Fruit fly (Drosophila melanogaster): Measurements from ENCODE around the gene CG13937.

CG13937 gene

DNA sequence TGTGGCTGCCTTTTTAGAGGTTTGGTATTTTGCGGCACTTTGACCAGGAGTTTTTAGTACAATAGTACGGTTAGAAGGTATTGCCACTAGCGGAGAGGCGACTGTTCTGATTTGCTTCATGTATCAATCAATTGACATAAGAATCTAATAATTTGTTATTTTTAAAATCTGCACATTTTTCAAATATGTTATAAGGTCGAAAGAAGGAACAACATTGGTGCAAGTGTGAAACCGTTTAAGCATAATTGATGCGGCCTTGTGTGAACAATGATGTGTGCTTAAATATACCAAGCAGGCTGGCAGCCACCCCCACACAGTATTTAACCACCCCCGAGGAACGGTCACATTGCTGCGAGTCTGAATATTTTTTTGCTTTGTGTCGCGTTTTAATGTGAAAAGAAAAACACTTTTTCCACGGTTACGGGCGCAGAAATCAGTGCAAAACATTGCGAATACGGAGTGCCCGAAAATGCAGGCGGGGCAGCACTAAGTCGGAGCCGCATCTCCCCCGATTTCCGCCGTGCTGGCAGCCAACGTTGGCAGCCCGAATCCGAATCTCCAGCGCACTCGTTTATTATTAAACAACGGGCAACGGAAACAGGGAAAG lies 17.6 kb downstream of the CG13937 start, which contains the start of the genes HBS1 and CG12025 (continued):
- TF ChIP-seq Kr (GFP tag; optimal IDR thresholded peaks at IDR 0.05) (no peak), HLH3B (GFP tag; IDR thresholded peaks at IDR 0.05) (peak; percentile 27; the same call in 1 of the 2 replicates), CG13287 (GFP tag; IDR thresholded peaks at IDR 0.05; ENCODE audit: partially characterized antibody) (no peak; the same call in 1 of the 2 replicates), CG17568 (GFP tag; optimal IDR thresholded peaks at IDR 0.05) (no peak), zen (tag; optimal IDR thresholded peaks at IDR 0.05) (peak; percentile 39), danr (GFP tag; IDR thresholded peaks at IDR 0.05) (no peak), Gsc (GFP tag; IDR thresholded peaks at IDR 0.05) (no peak), Bteb2 (GFP tag; optimal IDR thresholded peaks at IDR 0.05) (peak; percentile 54), Sry-β (GFP tag; optimal IDR thresholded peaks at IDR 0.05) (no peak), Dip3 (GFP tag; optimal IDR thresholded peaks at IDR 0.05) (peak; percentile 62), peb (GFP tag; IDR thresholded peaks at IDR 0.05) (no peak), Lim3 (GFP tag; IDR thresholded peaks at IDR 0.05) (no peak), wdn (GFP tag; IDR thresholded peaks at IDR 0.05) (no peak), ems (GFP tag; optimal IDR thresholded peaks at IDR 0.05) (no peak), Rfx (GFP tag; IDR thresholded peaks at IDR 0.05) (peak; percentile 71), tup (GFP tag; optimal IDR thresholded peaks at IDR 0.05) (no peak), hth (optimal IDR thresholded peaks at IDR 0.05) (no peak), row (GFP tag; IDR thresholded peaks at IDR 0.05) (peak; percentile 95), pfk (GFP tag; optimal IDR thresholded peaks at IDR 0.05) (no peak), cad (GFP tag; optimal IDR thresholded peaks at IDR 0.05) (no peak), fru (optimal IDR thresholded peaks at IDR 0.05) (no peak), Sox102F (GFP tag; optimal IDR thresholded peaks at IDR 0.05) (peak; percentile 46), CG6683 (GFP tag; optimal IDR thresholded peaks at IDR 0.05) (no peak), CG34224 (GFP tag; IDR thresholded peaks at IDR 0.05; ENCODE audit: partially characterized antibody) (no peak), NFAT (GFP tag; IDR thresholded peaks at IDR 0.05) (peak; percentile 37), CG13123 (GFP tag; optimal IDR thresholded peaks at IDR 0.05) (peak; percentile 7), CG13775 (GFP tag; optimal IDR thresholded peaks at IDR 0.05) (peak; percentile 57), tgo (GFP tag; IDR thresholded peaks at IDR 0.05) (peak; percentile 49; the same call in 2 of the 3 replicates), NfI (GFP tag; optimal IDR thresholded peaks at IDR 0.05) (peak; percentile 61), eve (GFP tag; optimal IDR thresholded peaks at IDR 0.05) (no peak), CG10462 (GFP tag; optimal IDR thresholded peaks at IDR 0.05) (no peak), CG2889 (GFP tag; IDR thresholded peaks at IDR 0.05) (0 out of 3 replicates have a peak, but pooled peaks have one; percentile 26), CG11696 (GFP tag; IDR thresholded peaks at IDR 0.05) (no peak), CG8290 (GFP tag; optimal IDR thresholded peaks at IDR 0.05) (peak; percentile 76), CG8290 (tag; optimal IDR thresholded peaks at IDR 0.05) (no peak), CG3838 (GFP tag; optimal IDR thresholded peaks at IDR 0.05) (peak; percentile 26), gfzf (GFP tag; optimal IDR thresholded peaks at IDR 0.05) (peak; percentile 96), schlank (tag; optimal IDR thresholded peaks at IDR 0.05) (no peak), CG9609 (GFP tag; optimal IDR thresholded peaks at IDR 0.05) (peak; percentile 27), CG1603 (tag; optimal IDR thresholded peaks at IDR 0.05) (peak; percentile 82), D19B (GFP tag; optimal IDR thresholded peaks at IDR 0.05) (peak; percentile 28), jigr1 (GFP tag; IDR thresholded peaks at IDR 0.05) (no peak), CG30431 (GFP tag; optimal IDR thresholded peaks at IDR 0.05) (peak; percentile 31), Mrtf (GFP tag; IDR thresholded peaks at IDR 0.05) (0 out of 3 replicates have a peak, but pooled peaks have one; percentile 44), CG33213 (GFP tag; optimal IDR thresholded peaks at IDR 0.05) (peak; percentile 58), H2.0 (GFP tag; IDR thresholded peaks at IDR 0.05) (no peak), NC2α (GFP tag; optimal IDR thresholded peaks at IDR 0.05) (no peak), ase (GFP tag; IDR thresholded peaks at IDR 0.05) (0 out of 3 replicates have a peak, but pooled peaks have one; percentile 21), Adf1 (GFP tag; IDR thresholded peaks at IDR 0.05) (peak; percentile 33; the same call in 1 of the 2 replicates), sr (GFP tag; IDR thresholded peaks at IDR 0.05) (no peak), Max (GFP tag; optimal IDR thresholded peaks at IDR 0.05) (peak; percentile 39), abd-A (tag; optimal IDR thresholded peaks at IDR 0.05) (no peak)

Measured in whole organism, embryonic.